Fruit fly (Drosophila melanogaster) whole organism, embryonic: ENCODE results near the gene CG1979.

Experiments used
- Awh ChIP-seq: fragments of 200-800 bp; sonication (Bioruptor generic); IDR thresholded peaks from 2 replicates; pipeline ENCODE4, ENCODE4 v1.3.6; 2022; ENCODE audit warnings: missing biosample characterization, missing genetic modification characterization
- Bdp1 ChIP-seq: fragments of 200-800 bp; sonication (Bioruptor generic); optimal IDR thresholded peaks from 3 replicates; lab custom pipeline; 2016; ENCODE audit warnings: missing biosample characterization, missing genetic modification characterization
- CG10321 ChIP-seq: fragments of 200-800 bp; sonication (Bioruptor generic); IDR thresholded peaks from 2 replicates; pipeline ENCODE4 v1.3.6; 2022; ENCODE audit warnings: missing biosample characterization, missing genetic modification characterization
- CG10366 ChIP-seq: fragments of 200-800 bp; sonication (Bioruptor generic); IDR thresholded peaks from 2 replicates; pipeline ENCODE4 v1.3.6; 2022; ENCODE audit warnings: missing biosample characterization, missing genetic modification characterization
- CG10462 ChIP-seq: fragments of 200-800 bp; sonication (Bioruptor generic); optimal IDR thresholded peaks from 2 replicates; lab custom pipeline; 2016; ENCODE audit warnings: missing biosample characterization, missing genetic modification characterization
- CG11696 ChIP-seq: fragments of 200-800 bp; sonication (Bioruptor generic); IDR thresholded peaks from 2 replicates; pipeline ENCODE4 v1.3.6; 2022; ENCODE audit warnings: missing biosample characterization, missing genetic modification characterization
- CG12659 ChIP-seq: fragments of 200-800 bp; sonication (Bioruptor generic); optimal IDR thresholded peaks from 3 replicates; lab custom pipeline; 2017; ENCODE audit warnings: mild to moderate bottlenecking, missing biosample characterization, missing genetic modification reagents, missing genetic modification characterization
- CG12769 ChIP-seq: fragments of 200-800 bp; sonication (Bioruptor generic); optimal IDR thresholded peaks from 2 replicates; lab custom pipeline; 2019; ENCODE audit warnings: missing biosample characterization, mild to moderate bottlenecking, missing genetic modification characterization, moderate library complexity
- CG12942 ChIP-seq: fragments of 200-800 bp; sonication (Bioruptor generic); optimal IDR thresholded peaks from 3 replicates; lab custom pipeline; 2016; ENCODE audit warnings: missing biosample characterization, missing genetic modification characterization
- CG15514 ChIP-seq: fragments of 200-800 bp; sonication (Bioruptor generic); optimal IDR thresholded peaks from 3 replicates; lab custom pipeline; 2017; ENCODE audit warnings: missing biosample characterization, missing genetic modification characterization, mild to moderate bottlenecking, moderate library complexity, missing genetic modification reagents
- CG16863 ChIP-seq: fragments of 200-800 bp; sonication (Bioruptor generic); optimal IDR thresholded peaks from 3 replicates; lab custom pipeline; 2016; ENCODE audit warnings: missing biosample characterization, missing genetic modification characterization
- CG18764 ChIP-seq: fragments of 200-800 bp; sonication (Bioruptor generic); optimal IDR thresholded peaks from 3 replicates; lab custom pipeline; 2016; ENCODE audit warnings: missing biosample characterization, missing genetic modification characterization
- CG2129 ChIP-seq: fragments of 200-800 bp; sonication (Bioruptor generic); IDR thresholded peaks from 2 replicates; pipeline ENCODE4 v1.3.6; 2022; ENCODE audit warnings: missing biosample characterization, missing genetic modification characterization; ENCODE audit not compliant: partially characterized antibody
- CG2889 ChIP-seq: fragments of 200-800 bp; sonication (Bioruptor generic); IDR thresholded peaks from 3 replicates; pipeline ENCODE4 v1.3.6; 2022; ENCODE audit warnings: missing biosample characterization, missing genetic modification characterization
- CG31388 ChIP-seq: fragments of 200-800 bp; sonication (Bioruptor generic); optimal IDR thresholded peaks from 2 replicates; lab custom pipeline; 2016; ENCODE audit warnings: missing biosample characterization, missing genetic modification characterization
- CG33213 ChIP-seq: fragments of 200-800 bp; sonication (Bioruptor generic); optimal IDR thresholded peaks from 3 replicates; lab custom pipeline; 2016; ENCODE audit warnings: missing biosample characterization, missing genetic modification characterization
- CG34224 ChIP-seq: fragments of 200-800 bp; sonication (Bioruptor generic); IDR thresholded peaks from 3 replicates; pipeline ENCODE4 v1.3.6; 2022; ENCODE audit warnings: missing biosample characterization, missing genetic modification characterization; ENCODE audit not compliant: partially characterized antibody
- CG4707 ChIP-seq: fragments of 200-800 bp; sonication (Bioruptor generic); optimal IDR thresholded peaks from 2 replicates; lab custom pipeline; 2018; ENCODE audit warnings: missing biosample characterization, mild to moderate bottlenecking, missing genetic modification characterization, moderate library complexity
- CG6654 ChIP-seq: fragments of 200-800 bp; sonication (Bioruptor generic); optimal IDR thresholded peaks from 2 replicates; lab custom pipeline; 2017; ENCODE audit warnings: missing biosample characterization, mild to moderate bottlenecking, missing genetic modification characterization
- CG7928 ChIP-seq: fragments of 200-800 bp; sonication (Bioruptor generic); optimal IDR thresholded peaks from 2 replicates; lab custom pipeline; 2017; ENCODE audit warnings: missing biosample characterization, mild to moderate bottlenecking, missing genetic modification characterization
- CG8359 ChIP-seq: fragments of 200-800 bp; sonication (Bioruptor generic); optimal IDR thresholded peaks from 2 replicates; lab custom pipeline; 2017; ENCODE audit warnings: missing biosample characterization, mild to moderate bottlenecking, missing genetic modification characterization, borderline replicate concordance
- CG9437 ChIP-seq: fragments of 200-800 bp; sonication (Bioruptor generic); optimal IDR thresholded peaks from 2 replicates; lab custom pipeline; 2018; ENCODE audit warnings: missing biosample characterization, mild to moderate bottlenecking, missing genetic modification characterization
- CG9609 ChIP-seq: fragments of 200-800 bp; sonication (Bioruptor generic); optimal IDR thresholded peaks from 3 replicates; lab custom pipeline; 2016; ENCODE audit warnings: missing biosample characterization, missing genetic modification characterization
- CHES-1-like ChIP-seq: fragments of 200-800 bp; sonication (Bioruptor generic); optimal IDR thresholded peaks from 2 replicates; lab custom pipeline; 2016; ENCODE audit warnings: missing biosample characterization, missing genetic modification characterization
- Hr39 ChIP-seq: fragments of >200 bp; optimal IDR thresholded peaks from 2 replicates; lab custom pipeline; 2017
- Hsf ChIP-seq: fragments of 200-800 bp; sonication (Bioruptor generic); optimal IDR thresholded peaks from 3 replicates; lab custom pipeline; 2016; ENCODE audit warnings: missing biosample characterization, missing genetic modification characterization
- Jarid2 ChIP-seq: fragments of 200-800 bp; sonication (Bioruptor generic); optimal IDR thresholded peaks from 3 replicates; lab custom pipeline; 2017; ENCODE audit warnings: mild to moderate bottlenecking, missing biosample characterization, missing genetic modification reagents, missing genetic modification characterization
- Opbp ChIP-seq: fragments of 200-800 bp; sonication (Bioruptor generic); IDR thresholded peaks from 3 replicates; pipeline ENCODE4 v1.3.6; 2022; ENCODE audit warnings: missing biosample characterization, missing genetic modification characterization; ENCODE audit not compliant: partially characterized antibody
- Rfx ChIP-seq: fragments of 200-800 bp; sonication (Bioruptor generic); IDR thresholded peaks from 2 replicates; pipeline ENCODE4 v1.3.6; 2022; ENCODE audit warnings: missing biosample characterization, missing genetic modification characterization
- Rx ChIP-seq: fragments of 200-800 bp; sonication (Bioruptor generic); IDR thresholded peaks from 2 replicates; pipeline ENCODE4 v1.3.6; 2022; ENCODE audit warnings: missing biosample characterization, missing genetic modification characterization
- Vsx1 ChIP-seq: fragments of 200-800 bp; sonication (Bioruptor generic); optimal IDR thresholded peaks from 2 replicates; lab custom pipeline; 2017; ENCODE audit warnings: missing biosample characterization, mild to moderate bottlenecking, missing genetic modification characterization, missing genetic modification reagents
- chm ChIP-seq: fragments of 200-800 bp; sonication (Bioruptor generic); IDR thresholded peaks from 2 replicates; pipeline ENCODE4 v1.3.6; 2022; ENCODE audit warnings: missing biosample characterization, missing genetic modification characterization
- chn ChIP-seq: fragments of 200-800 bp; sonication (Bioruptor generic); optimal IDR thresholded peaks from 2 replicates; lab custom pipeline; 2016; ENCODE audit warnings: missing biosample characterization, missing genetic modification characterization
- dm ChIP-seq: fragments of 200-800 bp; sonication (Bioruptor generic); optimal IDR thresholded peaks from 3 replicates; lab custom pipeline; 2016; ENCODE audit warnings: missing biosample characterization, missing genetic modification characterization
- fd96Cb ChIP-seq: fragments of 200-800 bp; sonication (Bioruptor generic); optimal IDR thresholded peaks from 2 replicates; lab custom pipeline; 2018; ENCODE audit warnings: missing biosample characterization, mild to moderate bottlenecking, missing genetic modification characterization, moderate library complexity
- grau ChIP-seq: fragments of 200-800 bp; optimal IDR thresholded peaks from 3 replicates; lab custom pipeline; 2019; ENCODE audit warnings: missing biosample characterization, mild to moderate bottlenecking, missing genetic modification characterization, moderate library complexity
- ham ChIP-seq: fragments of 200-800 bp; sonication (Bioruptor generic); IDR thresholded peaks from 2 replicates; pipeline ENCODE4 v1.3.6; 2022; ENCODE audit warnings: missing biosample characterization, missing genetic modification characterization
- hbn ChIP-seq: fragments of 200-800 bp; sonication (Bioruptor generic); IDR thresholded peaks from 2 replicates; pipeline ENCODE4 v1.3.6; 2022; ENCODE audit warnings: missing biosample characterization, missing genetic modification characterization; ENCODE audit not compliant: partially characterized antibody
- knrl ChIP-seq: fragments of 200-800 bp; sonication (Bioruptor generic); IDR thresholded peaks from 3 replicates; pipeline ENCODE4 v1.3.6; 2022; ENCODE audit warnings: missing biosample characterization, missing genetic modification characterization; ENCODE audit not compliant: partially characterized antibody
- lab ChIP-seq: fragments of 200-800 bp; sonication (Bioruptor generic); optimal IDR thresholded peaks from 3 replicates; lab custom pipeline; 2017; ENCODE audit warnings: missing biosample characterization, missing genetic modification characterization, mild to moderate bottlenecking, moderate library complexity, missing genetic modification reagents
- nmo ChIP-seq: fragments of 200-800 bp; sonication (Bioruptor generic); optimal IDR thresholded peaks from 2 replicates; lab custom pipeline; 2018; ENCODE audit warnings: missing biosample characterization, mild to moderate bottlenecking, missing genetic modification characterization, moderate library complexity
- peb ChIP-seq: fragments of 200-800 bp; sonication (Bioruptor generic); IDR thresholded peaks from 2 replicates; pipeline ENCODE4 v1.3.6; 2022; ENCODE audit warnings: missing biosample characterization, missing genetic modification characterization
- pnt ChIP-seq: fragments of 200-800 bp; sonication (Bioruptor generic); optimal IDR thresholded peaks from 3 replicates; lab custom pipeline; 2016; ENCODE audit warnings: missing biosample characterization, missing genetic modification characterization
- sisA ChIP-seq: fragments of 200-800 bp; sonication (Bioruptor generic); IDR thresholded peaks from 2 replicates; pipeline ENCODE4 v1.3.6; 2022; ENCODE audit warnings: missing biosample characterization, missing genetic modification characterization
- sna ChIP-seq: fragments of 200-800 bp; sonication (Bioruptor generic); IDR thresholded peaks from 2 replicates; pipeline ENCODE4 v1.3.6; 2022; ENCODE audit warnings: missing biosample characterization, missing genetic modification characterization; ENCODE audit not compliant: partially characterized antibody
- stwl ChIP-seq: fragments of 200-800 bp; sonication (Bioruptor generic); optimal IDR thresholded peaks from 3 replicates; lab custom pipeline; 2018; ENCODE audit warnings: missing biosample characterization, mild to moderate bottlenecking, missing genetic modification characterization, moderate library complexity
- toy ChIP-seq: fragments of 200-800 bp; sonication (Bioruptor generic); IDR thresholded peaks from 2 replicates; pipeline ENCODE4 v1.3.6; 2022; ENCODE audit warnings: missing biosample characterization, missing genetic modification characterization
- usp ChIP-seq: fragments of >200 bp; optimal IDR thresholded peaks from 2 replicates; lab custom pipeline; 2017; ENCODE audit warnings: missing biosample characterization, missing genetic modification characterization
- vfl ChIP-seq: fragments of 200-800 bp; sonication (Bioruptor generic); optimal IDR thresholded peaks from 2 replicates; lab custom pipeline; 2016; ENCODE audit warnings: missing biosample characterization, missing genetic modification characterization
- zen ChIP-seq: fragments of 200-800 bp; sonication (Bioruptor generic); optimal IDR thresholded peaks from 3 replicates; lab custom pipeline; 2018; ENCODE audit warnings: missing biosample characterization, mild to moderate bottlenecking, missing genetic modification characterization, moderate library complexity
- zfh1 ChIP-seq: fragments of 200-800 bp; sonication (Bioruptor generic); IDR thresholded peaks from 3 replicates; pipeline ENCODE4 v1.3.6; 2022; ENCODE audit warnings: missing biosample characterization, missing genetic modification characterization

Gene CG1979

dm6 chr3R:7067092-7067491 is 12.7 kb downstream of the CG1979 start, which contains the start of the genes CG1105 and CG1965 (continued):
- TF ChIP-seq CG12942 (GFP tag; lab: Kevin White, UChicago): peak; percentile 95
- peak; percentile 92 for TF ChIP-seq grau (tag; lab: Kevin White, UChicago)
- peak; percentile 92 for TF ChIP-seq dm (GFP tag; lab: Kevin White, UChicago)
- peak; percentile 92 for TF ChIP-seq fd96Cb (tag; lab: Kevin White, UChicago)
- peak; percentile 93 for TF ChIP-seq zen (tag; lab: Kevin White, UChicago)
- peak; percentile 99 for TF ChIP-seq CG7928 (GFP tag; lab: Kevin White, UChicago)
- peak; percentile 82 for TF ChIP-seq stwl (tag; lab: Kevin White, UChicago)
- TF ChIP-seq pnt (GFP tag; lab: Kevin White, UChicago): peak; percentile 94
- TF ChIP-seq Opbp: peak; percentile 95
- TF ChIP-seq peb (GFP tag; lab: Robert Waterston, UW): peak; percentile 90
- peak; percentile 93 for TF ChIP-seq CG18764 (GFP tag; lab: Kevin White, UChicago)
- peak; percentile 96 for TF ChIP-seq vfl (GFP tag; lab: Kevin White, UChicago)
- peak; percentile 99 for TF ChIP-seq hbn (GFP tag; lab: Robert Waterston, UW)
- TF ChIP-seq sisA (GFP tag; lab: Robert Waterston, UW): peak; percentile 96
- peak; percentile 100 for TF ChIP-seq CG2129 (GFP tag; lab: Robert Waterston, UW)
- TF ChIP-seq CG8359: peak; percentile 71
- TF ChIP-seq CG4707 (GFP tag; lab: Kevin White, UChicago): peak; percentile 47
- TF ChIP-seq CG10462: peak; percentile 90
- TF ChIP-seq Jarid2 (GFP tag; lab: Kevin White, UChicago): peak; percentile 72
- peak; percentile 63 for TF ChIP-seq CG6654 (GFP tag; lab: Kevin White, UChicago)
- TF ChIP-seq nmo: peak; percentile 96
- peak; percentile 94 for TF ChIP-seq chm (GFP tag; lab: Robert Waterston, UW)
- peak; percentile 97 for TF ChIP-seq Hsf (GFP tag; lab: Kevin White, UChicago)
- TF ChIP-seq usp (GFP tag; lab: Kevin White, UChicago): no peak
- TF ChIP-seq CG9437 (GFP tag; lab: Kevin White, UChicago): peak; percentile 75
- peak; percentile 89 for TF ChIP-seq CG2889
- TF ChIP-seq CG11696 (GFP tag; lab: Robert Waterston, UW): no peak
- TF ChIP-seq CG16863 (GFP tag; lab: Kevin White, UChicago): peak; percentile 88
- TF ChIP-seq sna (GFP tag; lab: Robert Waterston, UW): peak; percentile 100
- TF ChIP-seq Bdp1 (GFP tag; lab: Kevin White, UChicago): peak; percentile 85
- TF ChIP-seq CG31388 (GFP tag; lab: Kevin White, UChicago): peak; percentile 90
- peak; percentile 88 for TF ChIP-seq Awh (GFP tag; lab: Robert Waterston, UW)
- peak; percentile 100 for TF ChIP-seq knrl
- 0 out of 2 replicates have a peak, but pooled peaks have one; percentile 28 for TF ChIP-seq ham (GFP tag; lab: Robert Waterston, UW)
- peak; percentile 92 for TF ChIP-seq CG33213
- TF ChIP-seq Hr39 (lab: Kevin White, UChicago): no peak
- peak; percentile 91 for TF ChIP-seq CG12769 (tag; lab: Kevin White, UChicago)
- peak; percentile 74 for TF ChIP-seq toy (GFP tag; lab: Robert Waterston, UW)
- peak; percentile 97 for TF ChIP-seq Rfx (GFP tag; lab: Robert Waterston, UW)
- peak; percentile 85 for TF ChIP-seq Rx (GFP tag; lab: Robert Waterston, UW)
- TF ChIP-seq CG9609 (GFP tag; lab: Kevin White, UChicago): peak; percentile 90
- peak; percentile 92 for TF ChIP-seq CG10366 (GFP tag; lab: Robert Waterston, UW)
- TF ChIP-seq chn (GFP tag; lab: Kevin White, UChicago): peak; percentile 97
- peak; percentile 78 for TF ChIP-seq Vsx1 (GFP tag; lab: Kevin White, UChicago)
- peak; percentile 92 for TF ChIP-seq lab (GFP tag; lab: Kevin White, UChicago)
- peak; percentile 99 for TF ChIP-seq CG34224 (GFP tag; lab: Robert Waterston, UW)
- peak; percentile 67 for TF ChIP-seq CG10321 (GFP tag; lab: Robert Waterston, UW)
- TF ChIP-seq zfh1 (GFP tag; lab: Robert Waterston, UW): peak; percentile 95
- peak; percentile 91 for TF ChIP-seq CG15514 (GFP tag; lab: Kevin White, UChicago)
- TF ChIP-seq CG12659 (GFP tag; lab: Kevin White, UChicago): peak; percentile 96
- peak; percentile 93 for TF ChIP-seq CHES-1-like
